Worm (Caenorhabditis elegans): ENCODE data around the gene idpb-3.
A peak's percentile ranks its signal among the peaks of the same experiment; 100 is the strongest.

Gene idpb-3

ce11 chrII:5099649-5100048, 2.0 kb downstream of the idpb-3 start, which contains the start of gene C04G6.6:
C04G6.6 (minus strand) TSS chrII:5099749.
- TF ChIP-seq F13H6.1 (tag; optimal IDR thresholded peaks at IDR 0.05) (no peak), skn-1 (tag; optimal IDR thresholded peaks at IDR 0.05) (no peak), nhr-10 (tag; optimal IDR thresholded peaks at IDR 0.05) (no peak), blmp-1 (tag; optimal IDR thresholded peaks at IDR 0.05; ENCODE audit: insufficient read depth) (no peak), lin-11 (tag; optimal IDR thresholded peaks at IDR 0.05) (no peak), ztf-1 (GFP tag; conservative IDR thresholded peaks at IDR 0.05) (no peak), C34F6.9 (tag; optimal IDR thresholded peaks at IDR 0.05) (no peak), egl-27 (tag; optimal IDR thresholded peaks at IDR 0.05) (no peak), nhr-237 (tag; optimal IDR thresholded peaks at IDR 0.05) (no peak), Y55F3AM.14 (GFP tag; optimal IDR thresholded peaks at IDR 0.05) (no peak), nhr-23 (tag; optimal IDR thresholded peaks at IDR 0.05) (no peak), nhr-129 (tag; optimal IDR thresholded peaks at IDR 0.05) (no peak)

- TF ChIP-seq crh-2 (tag; optimal IDR thresholded peaks at IDR 0.05) (no peak), sma-9 (GFP tag; optimal IDR thresholded peaks at IDR 0.05) (no peak), sma-9 (tag; optimal IDR thresholded peaks at IDR 0.05) (no peak), mbf-1 (tag; optimal IDR thresholded peaks at IDR 0.05) (no peak)
Measured at ce11 chrII:5099034-5099433, 2.6 kb downstream of the idpb-3 start.

- TF ChIP-seq ceh-82 (tag; optimal IDR thresholded peaks at IDR 0.05) = no peak
- no peak for TF ChIP-seq dmd-4 (tag; optimal IDR thresholded peaks at IDR 0.05)
- TF ChIP-seq snpc-4 (tag; optimal IDR thresholded peaks at IDR 0.05) = no peak
- TF ChIP-seq peb-1 (tag; optimal IDR thresholded peaks at IDR 0.05) = no peak
- TF ChIP-seq zag-1 (tag; optimal IDR thresholded peaks at IDR 0.05) = no peak
- no peak for TF ChIP-seq ztf-1 (GFP tag; conservative IDR thresholded peaks at IDR 0.05)
- TF ChIP-seq elt-3 (tag; optimal IDR thresholded peaks at IDR 0.05) = no peak
- TF ChIP-seq mdl-1 (tag; optimal IDR thresholded peaks at IDR 0.05) = no peak
- no peak for TF ChIP-seq lin-11 (tag; optimal IDR thresholded peaks at IDR 0.05)
- no peak for TF ChIP-seq ztf-11 (tag; optimal IDR thresholded peaks at IDR 0.05)
- TF ChIP-seq nhr-21 (tag; optimal IDR thresholded peaks at IDR 0.05) = no peak
- no peak for TF ChIP-seq nhr-12 (tag; optimal IDR thresholded peaks at IDR 0.05)
- no peak for TF ChIP-seq ceh-16 (tag; optimal IDR thresholded peaks at IDR 0.05)
- no peak for TF ChIP-seq unc-55 (GFP tag; optimal IDR thresholded peaks at IDR 0.05)
- no peak for TF ChIP-seq mbf-1 (tag; optimal IDR thresholded peaks at IDR 0.05)
- TF ChIP-seq elt-1 (tag; optimal IDR thresholded peaks at IDR 0.05) = no peak
- no peak for TF ChIP-seq nhr-11 (tag; optimal IDR thresholded peaks at IDR 0.05)
- no peak for TF ChIP-seq crh-2 (tag; optimal IDR thresholded peaks at IDR 0.05)
- TF ChIP-seq fos-1 (tag; optimal IDR thresholded peaks at IDR 0.05) = no peak
Measured at ce11 chrII:5093945-5094344, 7.7 kb downstream of the idpb-3 start, which contains the start of gene C04G6.13. C04G6.13 (plus strand) TSS chrII:5094245.

ce11 chrII:5092362-5093281, 9.0 kb downstream of the idpb-3 start, which contains the start of gene C04G6.2:
C04G6.2 (plus strand) TSS chrII:5093231.
- TF ChIP-seq nhr-10 (tag; optimal IDR thresholded peaks at IDR 0.05) = no peak
- TF ChIP-seq sma-9 (GFP tag; optimal IDR thresholded peaks at IDR 0.05) = peak; percentile 69
- no peak for TF ChIP-seq sma-9 (tag; optimal IDR thresholded peaks at IDR 0.05)
- TF ChIP-seq skn-1 (tag; optimal IDR thresholded peaks at IDR 0.05) = no peak
- peak; percentile 37 for TF ChIP-seq ama-1 (optimal IDR thresholded peaks at IDR 0.05)
- peak; percentile 18 for TF ChIP-seq nhr-6 (tag; optimal IDR thresholded peaks at IDR 0.05)
- TF ChIP-seq nhr-11 (tag; optimal IDR thresholded peaks at IDR 0.05) = no peak
- no peak for TF ChIP-seq ceh-16 (tag; optimal IDR thresholded peaks at IDR 0.05)
- peak; percentile 22 for TF ChIP-seq egl-27 (tag; optimal IDR thresholded peaks at IDR 0.05)
- TF ChIP-seq ZK546.5 (tag; optimal IDR thresholded peaks at IDR 0.05) = no peak
- TF ChIP-seq ztf-4 (tag; optimal IDR thresholded peaks at IDR 0.05) = peak; percentile 11
- TF ChIP-seq C34F6.9 (tag; optimal IDR thresholded peaks at IDR 0.05) = peak; percentile 75
- peak; percentile 19 for TF ChIP-seq fos-1 (tag; optimal IDR thresholded peaks at IDR 0.05)
- TF ChIP-seq zag-1 (tag; optimal IDR thresholded peaks at IDR 0.05) = no peak
- TF ChIP-seq elt-1 (tag; optimal IDR thresholded peaks at IDR 0.05) = no peak
- peak; percentile 5 for TF ChIP-seq snpc-4 (tag; optimal IDR thresholded peaks at IDR 0.05)
- peak; percentile 31 for TF ChIP-seq lin-13 (GFP tag; optimal IDR thresholded peaks at IDR 0.05)
- TF ChIP-seq aly-2 (tag; optimal IDR thresholded peaks at IDR 0.05) = no peak
- TF ChIP-seq alr-1 (tag; optimal IDR thresholded peaks at IDR 0.05) = no peak
- TF ChIP-seq ceh-82 (tag; optimal IDR thresholded peaks at IDR 0.05) = no peak
- TF ChIP-seq nhr-25 (tag; optimal IDR thresholded peaks at IDR 0.05) = no peak
- peak; percentile 55 for TF ChIP-seq nhr-129 (tag; optimal IDR thresholded peaks at IDR 0.05)
- TF ChIP-seq mdl-1 (tag; optimal IDR thresholded peaks at IDR 0.05) = peak in 1 of 2 experiments; percentile 36
- no peak for TF ChIP-seq dmd-4 (tag; optimal IDR thresholded peaks at IDR 0.05)
- TF ChIP-seq sma-3 (GFP tag; optimal IDR thresholded peaks at IDR 0.05) = peak; percentile 32
- TF ChIP-seq crh-2 (tag; optimal IDR thresholded peaks at IDR 0.05) = peak; percentile 62
- peak; percentile 84 for TF ChIP-seq F13H6.1 (tag; optimal IDR thresholded peaks at IDR 0.05)
- peak in 1 of 2 experiments; percentile 71 for TF ChIP-seq lsy-2 (tag; optimal IDR thresholded peaks at IDR 0.05)
- peak; percentile 51 for TF ChIP-seq unc-55 (GFP tag; optimal IDR thresholded peaks at IDR 0.05)
- TF ChIP-seq nhr-21 (tag; optimal IDR thresholded peaks at IDR 0.05) = no peak
- no peak for TF ChIP-seq blmp-1 (tag; optimal IDR thresholded peaks at IDR 0.05; ENCODE audit: insufficient read depth)
- TF ChIP-seq gmeb-1 (tag; optimal IDR thresholded peaks at IDR 0.05) = peak; percentile 36
